Fruit fly (Drosophila melanogaster) whole organism, embryonic: ENCODE data around the gene CG12054.

ENCODE experiments used
- ATbp ChIP-seq: fragments of 200-800 bp; sonication (Bioruptor generic); optimal IDR thresholded peaks from 2 replicates; lab custom pipeline; 2017; ENCODE audit warnings: missing biosample characterization, mild to moderate bottlenecking, missing genetic modification characterization, missing genetic modification reagents
- Bgb ChIP-seq: fragments of 200-800 bp; sonication (Bioruptor generic); IDR thresholded peaks from 2 replicates; pipeline ENCODE4 v1.3.6; 2022; ENCODE audit warnings: missing biosample characterization, missing genetic modification characterization; ENCODE audit not compliant: partially characterized antibody
- BtbVII ChIP-seq: fragments of 200-800 bp; sonication (Bioruptor generic); optimal IDR thresholded peaks from 3 replicates; lab custom pipeline; 2017; ENCODE audit warnings: missing biosample characterization, mild to moderate bottlenecking, missing genetic modification characterization
- Bteb2 ChIP-seq: fragments of 200-800 bp; sonication (Bioruptor generic); optimal IDR thresholded peaks from 2 replicates; lab custom pipeline; 2016; ENCODE audit warnings: missing biosample characterization, missing genetic modification characterization
- CG11247 ChIP-seq: fragments of 200-800 bp; sonication (Bioruptor generic); IDR thresholded peaks from 2 replicates; pipeline ENCODE4 v1.3.6; 2022; ENCODE audit warnings: missing biosample characterization, missing genetic modification characterization
- CG13123 ChIP-seq: fragments of 200-800 bp; sonication (Bioruptor generic); optimal IDR thresholded peaks from 2 replicates; lab custom pipeline; 2016; ENCODE audit warnings: missing biosample characterization, missing genetic modification characterization
- CG13424 ChIP-seq: fragments of 200-800 bp; sonication (Bioruptor generic); optimal IDR thresholded peaks from 2 replicates; lab custom pipeline; 2019; ENCODE audit warnings: missing biosample characterization, mild to moderate bottlenecking, missing genetic modification characterization, moderate library complexity
- CG14710 ChIP-seq: fragments of 200-800 bp; sonication (Bioruptor generic); optimal IDR thresholded peaks from 3 replicates; lab custom pipeline; 2019; ENCODE audit warnings: missing biosample characterization, mild to moderate bottlenecking, missing genetic modification characterization, moderate library complexity
- CG15479 ChIP-seq: fragments of 200-800 bp; sonication (Bioruptor generic); optimal IDR thresholded peaks from 3 replicates; lab custom pipeline; 2019; ENCODE audit warnings: missing biosample characterization, mild to moderate bottlenecking, missing genetic modification characterization, moderate library complexity
- CG1603 ChIP-seq: fragments of 200-800 bp; sonication (Bioruptor generic); optimal IDR thresholded peaks from 2 replicates; lab custom pipeline; 2019; ENCODE audit warnings: missing biosample characterization, mild to moderate bottlenecking, missing genetic modification characterization, moderate library complexity
- CG2712 ChIP-seq: fragments of 200-800 bp; optimal IDR thresholded peaks from 3 replicates; lab custom pipeline; 2019; ENCODE audit warnings: missing biosample characterization, mild to moderate bottlenecking, missing genetic modification characterization, moderate library complexity
- CG34224 ChIP-seq: fragments of 200-800 bp; sonication (Bioruptor generic); IDR thresholded peaks from 3 replicates; pipeline ENCODE4 v1.3.6; 2022; ENCODE audit warnings: missing biosample characterization, missing genetic modification characterization; ENCODE audit not compliant: partially characterized antibody
- CG3726 ChIP-seq: fragments of 200-800 bp; sonication (Bioruptor generic); IDR thresholded peaks from 3 replicates; pipeline ENCODE4, ENCODE4 v1.3.6; 2022; ENCODE audit warnings: missing biosample characterization, missing genetic modification characterization
- CG4617 ChIP-seq: fragments of 200-800 bp; sonication (Bioruptor generic); optimal IDR thresholded peaks from 3 replicates; lab custom pipeline; 2016; ENCODE audit warnings: missing biosample characterization, missing genetic modification characterization, borderline replicate concordance
- CG4730 ChIP-seq: fragments of 200-800 bp; sonication (Bioruptor generic); IDR thresholded peaks from 2 replicates; pipeline ENCODE4 v1.3.6; 2022; ENCODE audit warnings: missing biosample characterization, missing genetic modification characterization
- CG7786 ChIP-seq: fragments of 200-800 bp; sonication (Bioruptor generic); optimal IDR thresholded peaks from 2 replicates; lab custom pipeline; 2016; ENCODE audit warnings: missing biosample characterization, missing genetic modification characterization
- CG7928 ChIP-seq: fragments of 200-800 bp; sonication (Bioruptor generic); optimal IDR thresholded peaks from 2 replicates; lab custom pipeline; 2017; ENCODE audit warnings: missing biosample characterization, mild to moderate bottlenecking, missing genetic modification characterization
- CG8281 ChIP-seq: fragments of 200-800 bp; sonication (Bioruptor generic); optimal IDR thresholded peaks from 2 replicates; lab custom pipeline; 2018; ENCODE audit warnings: missing biosample characterization, mild to moderate bottlenecking, missing genetic modification characterization, moderate library complexity
- CG8944 ChIP-seq: fragments of 200-800 bp; sonication (Bioruptor generic); optimal IDR thresholded peaks from 3 replicates; lab custom pipeline; 2016; ENCODE audit warnings: missing biosample characterization, missing genetic modification characterization
- CG9437 ChIP-seq: fragments of 200-800 bp; sonication (Bioruptor generic); optimal IDR thresholded peaks from 2 replicates; lab custom pipeline; 2018; ENCODE audit warnings: missing biosample characterization, mild to moderate bottlenecking, missing genetic modification characterization
- CG9609 ChIP-seq: fragments of 200-800 bp; sonication (Bioruptor generic); optimal IDR thresholded peaks from 3 replicates; lab custom pipeline; 2016; ENCODE audit warnings: missing biosample characterization, missing genetic modification characterization
- CTCF ChIP-seq: fragments of 200-800 bp; sonication (Bioruptor generic); optimal IDR thresholded peaks from 2 replicates; lab custom pipeline; 2017; ENCODE audit warnings: missing biosample characterization, mild to moderate bottlenecking, missing genetic modification characterization, moderate library complexity
- CkIIα-i1 ChIP-seq: fragments of 200-800 bp; sonication (Bioruptor generic); IDR thresholded peaks from 2 replicates; pipeline ENCODE4 v1.3.6; 2022; ENCODE audit warnings: missing biosample characterization, missing genetic modification characterization
- D19A ChIP-seq: fragments of 200-800 bp; optimal IDR thresholded peaks from 3 replicates; lab custom pipeline; 2019; ENCODE audit warnings: missing biosample characterization, mild to moderate bottlenecking, missing genetic modification characterization, moderate library complexity
- E2f1 ChIP-seq: fragments of 200-800 bp; sonication (Bioruptor generic); IDR thresholded peaks from 2 replicates; pipeline ENCODE4 v1.3.6; 2022; ENCODE audit warnings: missing biosample characterization, missing genetic modification characterization
- Elba2 ChIP-seq: fragments of 200-800 bp; sonication (Bioruptor generic); optimal IDR thresholded peaks from 3 replicates; lab custom pipeline; 2016; ENCODE audit warnings: missing biosample characterization, missing genetic modification characterization
- Ets97D ChIP-seq: fragments of 200-800 bp; sonication (Bioruptor generic); optimal IDR thresholded peaks from 3 replicates; lab custom pipeline; 2016; ENCODE audit warnings: missing biosample characterization, missing genetic modification characterization
- HLHmδ ChIP-seq: fragments of 200-800 bp; sonication (Bioruptor generic); optimal IDR thresholded peaks from 2 replicates; lab custom pipeline; 2018; ENCODE audit warnings: missing biosample characterization, mild to moderate bottlenecking, missing genetic modification characterization, moderate library complexity
- HmgZ ChIP-seq: fragments of 200-800 bp; sonication (Bioruptor generic); optimal IDR thresholded peaks from 2 replicates; lab custom pipeline; 2018; ENCODE audit warnings: missing biosample characterization, mild to moderate bottlenecking, missing genetic modification characterization
- Hr78 ChIP-seq, 2 experiments: fragments of 200-800 bp in 1 of 2; fragments of >200 bp in 1 of 2; sonication (Bioruptor generic) in 1 of 2; optimal IDR thresholded peaks; 2 replicates each; lab custom pipeline; 2017 to 2019; ENCODE audit warnings: missing biosample characterization in 2 of 2, missing genetic modification characterization in 2 of 2, mild to moderate bottlenecking in 1 of 2, moderate library complexity in 1 of 2
- MBD-R2 ChIP-seq: fragments of 200-800 bp; sonication (Bioruptor generic); IDR thresholded peaks from 2 replicates; pipeline ENCODE4 v1.3.6; 2022; ENCODE audit warnings: missing biosample characterization, missing genetic modification characterization
- Med ChIP-seq: fragments of 200-800 bp; sonication (Bioruptor generic); peaks from one replicate; lab custom pipeline; 2016; ENCODE audit warnings: missing biosample characterization, missing genetic modification characterization, mild to moderate bottlenecking, inconsistent platforms, moderate library complexity
- Pdp1 ChIP-seq, 2 experiments: fragments of 200-800 bp; sonication (Bioruptor generic); optimal IDR thresholded peaks; 3 replicates each; lab custom pipeline; 2016; ENCODE audit warnings: missing biosample characterization in 2 of 2, missing genetic modification characterization in 2 of 2, mild to moderate bottlenecking in 1 of 2, moderate library complexity in 1 of 2
- TFAM ChIP-seq: fragments of 200-800 bp; sonication (Bioruptor generic); optimal IDR thresholded peaks from 2 replicates; lab custom pipeline; 2017; ENCODE audit warnings: missing biosample characterization, missing genetic modification characterization, inconsistent platforms
- amos ChIP-seq: fragments of 200-800 bp; sonication (Bioruptor generic); IDR thresholded peaks from 2 replicates; pipeline ENCODE4 v1.3.6; 2022; ENCODE audit warnings: missing biosample characterization, missing genetic modification characterization; ENCODE audit not compliant: partially characterized antibody
- ash1 ChIP-seq: fragments of 200-800 bp; sonication (Bioruptor generic); optimal IDR thresholded peaks from 2 replicates; lab custom pipeline; 2018; ENCODE audit warnings: missing biosample characterization, mild to moderate bottlenecking, missing genetic modification characterization
- chif ChIP-seq, 2 experiments: fragments of 200-800 bp; sonication (Bioruptor generic); optimal IDR thresholded peaks; 3 replicates each; lab custom pipeline; 2016; ENCODE audit warnings: missing biosample characterization in 2 of 2, missing genetic modification characterization in 2 of 2
- chinmo ChIP-seq: fragments of 200-800 bp; sonication (Bioruptor generic); IDR thresholded peaks from 4 replicates; pipeline ENCODE4 v1.3.6; 2022; ENCODE audit warnings: missing biosample characterization, missing genetic modification characterization; ENCODE audit not compliant: partially characterized antibody
- en ChIP-seq: fragments of 200-800 bp; sonication (Bioruptor generic); optimal IDR thresholded peaks from 2 replicates; lab custom pipeline; 2016; ENCODE audit warnings: missing biosample characterization, missing genetic modification characterization
- gfzf ChIP-seq: fragments of 200-800 bp; sonication (Bioruptor generic); optimal IDR thresholded peaks from 2 replicates; lab custom pipeline; 2016; ENCODE audit warnings: missing biosample characterization, mild to moderate bottlenecking, missing genetic modification characterization, moderate library complexity
- gsb-n ChIP-seq: fragments of 200-800 bp; sonication (Bioruptor generic); optimal IDR thresholded peaks from 3 replicates; lab custom pipeline; 2018; ENCODE audit warnings: missing biosample characterization, mild to moderate bottlenecking, missing genetic modification characterization
- inv ChIP-seq: fragments of 200-800 bp; sonication (Bioruptor generic); IDR thresholded peaks from 2 replicates; pipeline ENCODE4 v1.3.6; 2022; ENCODE audit warnings: missing biosample characterization, missing genetic modification characterization; ENCODE audit not compliant: partially characterized antibody
- kah ChIP-seq: fragments of 200-800 bp; sonication (Bioruptor generic); optimal IDR thresholded peaks from 2 replicates; lab custom pipeline; 2018; ENCODE audit warnings: missing biosample characterization, mild to moderate bottlenecking, missing genetic modification characterization
- maf-S ChIP-seq: fragments of 200-800 bp; sonication (Bioruptor generic); optimal IDR thresholded peaks from 2 replicates; lab custom pipeline; 2016; ENCODE audit warnings: missing biosample characterization, missing genetic modification characterization
- nerfin-2 ChIP-seq: fragments of 200-800 bp; sonication (Bioruptor generic); IDR thresholded peaks from 2 replicates; pipeline ENCODE4 v1.3.6; 2022; ENCODE audit warnings: missing biosample characterization, missing genetic modification characterization; ENCODE audit not compliant: partially characterized antibody
- scrt ChIP-seq: fragments of 200-800 bp; sonication (Bioruptor generic); optimal IDR thresholded peaks from 2 replicates; lab custom pipeline; 2018; ENCODE audit warnings: missing biosample characterization, mild to moderate bottlenecking, missing genetic modification characterization, moderate library complexity
- sens ChIP-seq: fragments of 200-800 bp; sonication (Bioruptor generic); peaks from one replicate; lab custom pipeline; 2016; ENCODE audit warnings: missing biosample characterization, missing genetic modification characterization
- sisA ChIP-seq: fragments of 200-800 bp; sonication (Bioruptor generic); IDR thresholded peaks from 2 replicates; pipeline ENCODE4 v1.3.6; 2022; ENCODE audit warnings: missing biosample characterization, missing genetic modification characterization
- stwl ChIP-seq: fragments of 200-800 bp; sonication (Bioruptor generic); optimal IDR thresholded peaks from 3 replicates; lab custom pipeline; 2018; ENCODE audit warnings: missing biosample characterization, mild to moderate bottlenecking, missing genetic modification characterization, moderate library complexity
- tap ChIP-seq: fragments of 200-800 bp; optimal IDR thresholded peaks from 3 replicates; lab custom pipeline; 2019; ENCODE audit warnings: missing biosample characterization, mild to moderate bottlenecking, missing genetic modification characterization, moderate library complexity
- yki ChIP-seq: fragments of >200 bp; optimal IDR thresholded peaks from 3 replicates; lab custom pipeline; 2018

CG12054 gene

dm6 chr3R:31254808-31255207 lies 34.3 kb downstream of the CG12054 start, which contains the start of the genes CG1750 and spn-F (continued):
- TF ChIP-seq stwl, result peak; percentile 64
- peak; percentile 39 for TF ChIP-seq HmgZ (tag; lab: Kevin White, UChicago)
- TF ChIP-seq kah, result peak; percentile 2
- no peak for TF ChIP-seq sisA (GFP tag; lab: Robert Waterston, UW)
- no peak for TF ChIP-seq tap (tag; lab: Kevin White, UChicago)
- no peak for TF ChIP-seq ash1
- no peak for TF ChIP-seq maf-S
- no peak for TF ChIP-seq CG8281 (tag; lab: Kevin White, UChicago)
- peak; percentile 56 for TF ChIP-seq Bgb (GFP tag; lab: Robert Waterston, UW)
- TF ChIP-seq CG15479, result no peak
- no peak for TF ChIP-seq CG13123 (GFP tag; lab: Kevin White, UChicago)
- TF ChIP-seq chif (GFP tag; optimal IDR thresholded peaks at IDR 0.05; lab: Kevin White, UChicago), result no peak
- TF ChIP-seq chinmo (GFP tag; lab: Robert Waterston, UW), result 0 out of 4 replicates have a peak, but pooled peaks have one; percentile 60
- TF ChIP-seq CG9609 (GFP tag; lab: Kevin White, UChicago), result no peak
- TF ChIP-seq Hr78 (GFP tag; optimal IDR thresholded peaks at IDR 0.05; lab: Kevin White, UChicago), result peak in 1 of 2 experiments; percentile 0
- TF ChIP-seq CG1603, result peak; percentile 5
- peak; percentile 50 for TF ChIP-seq CG14710 (tag; lab: Kevin White, UChicago)
- TF ChIP-seq Bteb2 (GFP tag; lab: Kevin White, UChicago), result no peak
- no peak for TF ChIP-seq yki (lab: Kevin White, UChicago)
- TF ChIP-seq gsb-n (tag; lab: Kevin White, UChicago), result peak; percentile 54
- TF ChIP-seq D19A, result no peak
- TF ChIP-seq Ets97D (GFP tag; lab: Kevin White, UChicago), result no peak
- TF ChIP-seq inv (GFP tag; lab: Robert Waterston, UW), result peak; percentile 56
- no peak for TF ChIP-seq CG11247
- no peak for TF ChIP-seq CG4730
- peak in 1 of 2 experiments; percentile 98 for TF ChIP-seq Pdp1 (GFP tag; optimal IDR thresholded peaks at IDR 0.05; lab: Kevin White, UChicago)
- peak; percentile 81 for TF ChIP-seq gfzf
- TF ChIP-seq sens (GFP tag; lab: Kevin White, UChicago), result peak; percentile 60
- TF ChIP-seq E2f1, result no peak
- peak; percentile 66 for TF ChIP-seq Elba2 (GFP tag; lab: Kevin White, UChicago)
- TF ChIP-seq Med, result peak; percentile 58
- TF ChIP-seq CG34224, result peak; percentile 49; the same call in 2 of the 3 replicates
- TF ChIP-seq TFAM (GFP tag; lab: Kevin White, UChicago), result no peak
- no peak for TF ChIP-seq CG2712
- peak; percentile 20 for TF ChIP-seq CG13424 (tag; lab: Kevin White, UChicago)
- TF ChIP-seq CG8944, result no peak
- TF ChIP-seq CG7928 (GFP tag; lab: Kevin White, UChicago), result no peak
- TF ChIP-seq CG9437 (GFP tag; lab: Kevin White, UChicago), result peak; percentile 99
- TF ChIP-seq HLHmδ, result no peak
- TF ChIP-seq amos (GFP tag; lab: Robert Waterston, UW), result peak; percentile 56
- TF ChIP-seq ATbp (GFP tag; lab: Kevin White, UChicago), result no peak
- no peak for TF ChIP-seq en (GFP tag; lab: Kevin White, UChicago)
- TF ChIP-seq BtbVII (GFP tag; lab: Kevin White, UChicago), result no peak
- no peak for TF ChIP-seq CG7786 (GFP tag; lab: Kevin White, UChicago)
- TF ChIP-seq scrt (GFP tag; lab: Kevin White, UChicago), result peak; percentile 91
- TF ChIP-seq nerfin-2 (GFP tag; lab: Robert Waterston, UW), result no peak
- no peak for TF ChIP-seq CG3726 (GFP tag; lab: Robert Waterston, UW)
- peak; percentile 82 for TF ChIP-seq MBD-R2 (GFP tag; lab: Robert Waterston, UW)
- TF ChIP-seq CTCF (GFP tag; lab: Kevin White, UChicago), result peak; percentile 1
- peak; percentile 64 for TF ChIP-seq CG4617 (GFP tag; lab: Kevin White, UChicago)
- no peak for TF ChIP-seq CkIIα-i1 (GFP tag; lab: Robert Waterston, UW)
